Fruit fly (Drosophila melanogaster) whole organism, embryonic: ENCODE data around the gene CG42268.
"Not testable (repeated sequence)": the region's sequence is repeated elsewhere in the genome, so short reads cannot be mapped to it uniquely, and the experiment has no call there.

Experiments used
- Atf3 ChIP-seq: fragments of 200-800 bp; sonication (Bioruptor generic); optimal IDR thresholded peaks from 3 replicates; lab custom pipeline; 2016; ENCODE audit warnings: missing biosample characterization, missing genetic modification characterization
- Bgb ChIP-seq: fragments of 200-800 bp; sonication (Bioruptor generic); IDR thresholded peaks from 2 replicates; pipeline ENCODE4 v1.3.6; 2022; ENCODE audit warnings: missing biosample characterization, missing genetic modification characterization; ENCODE audit not compliant: partially characterized antibody
- CG13287 ChIP-seq: fragments of 200-800 bp; sonication (Bioruptor generic); IDR thresholded peaks from 2 replicates; pipeline ENCODE4 v1.3.6; 2022; ENCODE audit warnings: missing biosample characterization, missing genetic modification characterization; ENCODE audit not compliant: partially characterized antibody
- CG13424 ChIP-seq: fragments of 200-800 bp; sonication (Bioruptor generic); optimal IDR thresholded peaks from 2 replicates; lab custom pipeline; 2019; ENCODE audit warnings: missing biosample characterization, mild to moderate bottlenecking, missing genetic modification characterization, moderate library complexity
- CG15073 ChIP-seq: fragments of 200-800 bp; sonication (Bioruptor generic); optimal IDR thresholded peaks from 2 replicates; lab custom pipeline; 2016; ENCODE audit warnings: missing biosample characterization, missing genetic modification characterization
- CG2202 ChIP-seq: fragments of 200-800 bp; sonication (Bioruptor generic); optimal IDR thresholded peaks from 2 replicates; lab custom pipeline; 2018; ENCODE audit warnings: missing biosample characterization, mild to moderate bottlenecking, missing genetic modification characterization
- CG4617 ChIP-seq: fragments of 200-800 bp; sonication (Bioruptor generic); optimal IDR thresholded peaks from 3 replicates; lab custom pipeline; 2016; ENCODE audit warnings: missing biosample characterization, missing genetic modification characterization, borderline replicate concordance
- CG8478 ChIP-seq: fragments of >200 bp; optimal IDR thresholded peaks from 2 replicates; lab custom pipeline; 2018
- CoRest ChIP-seq: fragments of 200-800 bp; sonication (Bioruptor generic); optimal IDR thresholded peaks from 3 replicates; lab custom pipeline; 2018; ENCODE audit warnings: missing biosample characterization, mild to moderate bottlenecking, missing genetic modification characterization, moderate library complexity
- Ets65A ChIP-seq: fragments of 200-800 bp; sonication (Bioruptor generic); peaks from one replicate; lab custom pipeline; 2016; ENCODE audit warnings: missing biosample characterization, missing genetic modification characterization
- Hey ChIP-seq: fragments of 200-800 bp; sonication (Bioruptor generic); optimal IDR thresholded peaks from 3 replicates; lab custom pipeline; 2018; ENCODE audit warnings: missing biosample characterization, mild to moderate bottlenecking, missing genetic modification characterization
- Vsx1 ChIP-seq: fragments of 200-800 bp; sonication (Bioruptor generic); optimal IDR thresholded peaks from 2 replicates; lab custom pipeline; 2017; ENCODE audit warnings: missing biosample characterization, mild to moderate bottlenecking, missing genetic modification characterization, missing genetic modification reagents
- ara ChIP-seq: fragments of 200-800 bp; sonication (Bioruptor generic); IDR thresholded peaks from 2 replicates; pipeline ENCODE4 v1.3.6; 2022; ENCODE audit warnings: missing biosample characterization, missing genetic modification characterization
- ato ChIP-seq: fragments of 200-800 bp; sonication (Bioruptor generic); IDR thresholded peaks from 2 replicates; pipeline ENCODE4 v1.3.6; 2022; ENCODE audit warnings: missing biosample characterization, missing genetic modification characterization; ENCODE audit not compliant: partially characterized antibody
- bsh ChIP-seq, 2 experiments: fragments of 200-800 bp; sonication (Bioruptor generic); optimal IDR thresholded peaks; 2 replicates each; lab custom pipeline; 2017 to 2018; ENCODE audit warnings: mild to moderate bottlenecking in 2 of 2, missing biosample characterization in 2 of 2, missing genetic modification characterization in 2 of 2, moderate library complexity in 1 of 2
- chinmo ChIP-seq: fragments of 200-800 bp; sonication (Bioruptor generic); IDR thresholded peaks from 4 replicates; pipeline ENCODE4 v1.3.6; 2022; ENCODE audit warnings: missing biosample characterization, missing genetic modification characterization; ENCODE audit not compliant: partially characterized antibody
- chn ChIP-seq: fragments of 200-800 bp; sonication (Bioruptor generic); optimal IDR thresholded peaks from 2 replicates; lab custom pipeline; 2016; ENCODE audit warnings: missing biosample characterization, missing genetic modification characterization
- crc ChIP-seq: fragments of 200-800 bp; sonication (Bioruptor generic); optimal IDR thresholded peaks from 2 replicates; lab custom pipeline; 2016; ENCODE audit warnings: missing biosample characterization, missing genetic modification characterization
- ems ChIP-seq: fragments of 200-800 bp; sonication (Bioruptor generic); optimal IDR thresholded peaks from 3 replicates; lab custom pipeline; 2016; ENCODE audit warnings: missing biosample characterization, missing genetic modification characterization
- fd96Cb ChIP-seq: fragments of 200-800 bp; sonication (Bioruptor generic); optimal IDR thresholded peaks from 2 replicates; lab custom pipeline; 2018; ENCODE audit warnings: missing biosample characterization, mild to moderate bottlenecking, missing genetic modification characterization, moderate library complexity
- ind ChIP-seq: fragments of 200-800 bp; sonication (Bioruptor generic); optimal IDR thresholded peaks from 3 replicates; lab custom pipeline; 2016; ENCODE audit warnings: missing biosample characterization, missing genetic modification characterization
- lilli ChIP-seq: fragments of 200-800 bp; sonication (Bioruptor generic); optimal IDR thresholded peaks from 3 replicates; lab custom pipeline; 2016; ENCODE audit warnings: missing biosample characterization, missing genetic modification characterization
- pb ChIP-seq: fragments of 200-800 bp; sonication (Bioruptor generic); optimal IDR thresholded peaks from 3 replicates; lab custom pipeline; 2016; ENCODE audit warnings: missing biosample characterization, missing genetic modification characterization
- pros ChIP-seq: fragments of 200-800 bp; sonication (Bioruptor generic); optimal IDR thresholded peaks from 3 replicates; lab custom pipeline; 2019; ENCODE audit warnings: missing biosample characterization, mild to moderate bottlenecking, missing genetic modification characterization, moderate library complexity
- pzg ChIP-seq: fragments of 200-800 bp; sonication (Bioruptor generic); optimal IDR thresholded peaks from 3 replicates; lab custom pipeline; 2018; ENCODE audit warnings: missing biosample characterization, mild to moderate bottlenecking, missing genetic modification characterization, moderate library complexity
- ro ChIP-seq: fragments of 200-800 bp; sonication (Bioruptor generic); IDR thresholded peaks from 2 replicates; pipeline ENCODE4 v1.3.6; 2022; ENCODE audit warnings: missing biosample characterization, missing genetic modification characterization
- run ChIP-seq: fragments of 200-800 bp; sonication (Bioruptor generic); optimal IDR thresholded peaks from 3 replicates; lab custom pipeline; 2018; ENCODE audit warnings: missing biosample characterization, mild to moderate bottlenecking, missing genetic modification characterization
- scrt ChIP-seq: fragments of 200-800 bp; sonication (Bioruptor generic); optimal IDR thresholded peaks from 2 replicates; lab custom pipeline; 2018; ENCODE audit warnings: missing biosample characterization, mild to moderate bottlenecking, missing genetic modification characterization, moderate library complexity
- sens ChIP-seq: fragments of 200-800 bp; sonication (Bioruptor generic); peaks from one replicate; lab custom pipeline; 2016; ENCODE audit warnings: missing biosample characterization, missing genetic modification characterization
- so ChIP-seq: fragments of 200-800 bp; sonication (Bioruptor generic); IDR thresholded peaks from 3 replicates; pipeline ENCODE4 v1.3.6; 2022; ENCODE audit warnings: missing biosample characterization, missing genetic modification characterization
- ssp ChIP-seq: fragments of 200-800 bp; sonication (Bioruptor generic); IDR thresholded peaks from 2 replicates; pipeline ENCODE4 v1.3.6; 2022; ENCODE audit warnings: missing biosample characterization, missing genetic modification characterization
- vnd ChIP-seq: fragments of 200-800 bp; sonication (Bioruptor generic); IDR thresholded peaks from 3 replicates; pipeline ENCODE4 v1.3.6; 2022; ENCODE audit warnings: missing biosample characterization, missing genetic modification characterization; ENCODE audit not compliant: partially characterized antibody
- z ChIP-seq: fragments of 200-800 bp; sonication (Bioruptor generic); IDR thresholded peaks from 3 replicates; pipeline ENCODE4 v1.3.6; 2022; ENCODE audit warnings: missing biosample characterization, missing genetic modification characterization
- zfh1 ChIP-seq: fragments of 200-800 bp; sonication (Bioruptor generic); IDR thresholded peaks from 3 replicates; pipeline ENCODE4 v1.3.6; 2022; ENCODE audit warnings: missing biosample characterization, missing genetic modification characterization

The CG42268 gene

dm6 chr3L:9802020-9802419 lies 41.8 kb upstream of the CG42268 start, which contains the start of gene Ilp3:
Gene Ilp3, minus strand, starts transcription at chr3L:9802120.
- TF ChIP-seq pzg (GFP tag; lab: Kevin White, UChicago) (no peak), CG8478 (peak; percentile 51), Ets65A (GFP tag; lab: Kevin White, UChicago) (peak; percentile 52)

- TF ChIP-seq CG4617 (GFP tag; lab: Kevin White, UChicago), result no peak
- no peak for TF ChIP-seq ssp
- TF ChIP-seq CG13424 (tag; lab: Kevin White, UChicago), result no peak
- TF ChIP-seq so (GFP tag; lab: Robert Waterston, UW), result no peak
- TF ChIP-seq CoRest (tag; lab: Kevin White, UChicago), result no peak
- TF ChIP-seq pb (GFP tag; lab: Kevin White, UChicago), result no peak
- TF ChIP-seq Vsx1 (GFP tag; lab: Kevin White, UChicago), result no peak
- no peak for TF ChIP-seq CG13287
- no peak for TF ChIP-seq pzg (GFP tag; lab: Kevin White, UChicago)
Observed at dm6 chr3L:9799398-9799797, 39.2 kb upstream of the CG42268 start, which contains the start of gene Ilp2. Gene Ilp2, plus strand, starts transcription at chr3L:9799698.

dm6 chr3L:9798120-9798519 lies 37.9 kb upstream of the CG42268 start, which contains the start of gene Ilp1:
Gene Ilp1, plus strand, starts transcription at chr3L:9798420.
- TF ChIP-seq zfh1 (GFP tag; lab: Robert Waterston, UW); fd96Cb (tag; lab: Kevin White, UChicago); ro (GFP tag; lab: Robert Waterston, UW): not testable (repeated sequence)
- TF ChIP-seq, all 482 proteins: peak for 0; not testable (repeated sequence) for 482

- TF ChIP-seq run (tag; lab: Kevin White, UChicago) (no peak), CG2202 (tag; lab: Kevin White, UChicago) (no peak), crc (GFP tag; lab: Kevin White, UChicago) (no peak), chn (no peak), Hey (tag; lab: Kevin White, UChicago) (no peak), vnd (GFP tag; lab: Robert Waterston, UW) (no peak), pros (GFP tag; lab: Kevin White, UChicago) (no peak), sens (GFP tag; lab: Kevin White, UChicago) (no peak), ind (GFP tag; lab: Kevin White, UChicago) (no peak), bsh (GFP tag; optimal IDR thresholded peaks at IDR 0.05; lab: Kevin White, UChicago) (no peak), lilli (no peak), ems (GFP tag; lab: Kevin White, UChicago) (no peak), CG15073 (GFP tag; lab: Kevin White, UChicago) (no peak), ato (no peak), ara (no peak)
- TF ChIP-seq, all 482 proteins: peak for 0
Observed at dm6 chr3L:9797587-9797986, 37.4 kb upstream of the CG42268 start, which contains the start of gene Zasp67. Gene Zasp67, minus strand, starts transcription at chr3L:9797687.

DNA sequence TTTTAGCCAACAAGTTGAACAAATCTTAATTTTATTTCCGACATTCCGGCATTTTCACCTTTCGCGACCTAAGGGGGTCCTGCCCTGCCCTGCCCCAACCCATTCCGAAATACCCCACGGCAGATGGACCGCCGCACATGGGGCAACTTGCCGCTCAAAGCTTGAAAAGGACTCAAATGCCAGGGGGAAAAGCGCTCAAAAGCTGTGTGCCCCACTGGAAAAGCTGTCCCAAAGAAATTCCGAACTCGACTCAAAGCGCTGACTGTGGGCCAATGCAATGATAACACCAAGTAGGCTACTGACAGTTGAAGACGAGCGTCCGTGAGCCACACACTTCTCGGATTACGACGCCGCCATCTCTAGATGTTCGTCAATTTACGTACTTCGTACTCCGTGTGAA lies 26.6 kb upstream of the CG42268 start, which contains the start of gene CG32052:
TSS of gene CG32052 (plus strand) at position 301 of the 400 bp plus-strand sequence.
- 0 out of 4 replicates have a peak, but pooled peaks have one; percentile 47 for TF ChIP-seq chinmo
- TF ChIP-seq Bgb (GFP tag; lab: Robert Waterston, UW), result peak; percentile 39
- TF ChIP-seq Atf3, result no peak
- TF ChIP-seq scrt (GFP tag; lab: Kevin White, UChicago), result peak; percentile 33
- peak; percentile 90 for TF ChIP-seq z (GFP tag; lab: Robert Waterston, UW)
- TF ChIP-seq, all 482 proteins: peak for 4
